Fruit fly (Drosophila melanogaster) Kc167 (cell line): ENCODE measurements around the gene ctp.

Experiments used
- Myc ChIP-seq: fragments of >200 bp; optimal IDR thresholded peaks from 2 replicates; lab custom pipeline; 2017; ENCODE audit warnings: missing external identifiers
- Sin3A ChIP-seq: fragments of >200 bp; optimal IDR thresholded peaks from 2 replicates; lab custom pipeline; 2018; ENCODE audit warnings: missing external identifiers
- h ChIP-seq: fragments of >200 bp; optimal IDR thresholded peaks from 3 replicates; lab custom pipeline; 2018; ENCODE audit warnings: missing external identifiers
- insv ChIP-seq: fragments of >200 bp; optimal IDR thresholded peaks from 3 replicates; lab custom pipeline; 2018; ENCODE audit warnings: missing external identifiers
- psq ChIP-seq: fragments of >200 bp; optimal IDR thresholded peaks from 2 replicates; lab custom pipeline; 2017; ENCODE audit warnings: missing external identifiers
- ttk ChIP-seq: sonication (Bioruptor generic); optimal IDR thresholded peaks from 2 replicates; lab custom pipeline; 2017; ENCODE audit warnings: missing external identifiers

Gene ctp

DNA sequence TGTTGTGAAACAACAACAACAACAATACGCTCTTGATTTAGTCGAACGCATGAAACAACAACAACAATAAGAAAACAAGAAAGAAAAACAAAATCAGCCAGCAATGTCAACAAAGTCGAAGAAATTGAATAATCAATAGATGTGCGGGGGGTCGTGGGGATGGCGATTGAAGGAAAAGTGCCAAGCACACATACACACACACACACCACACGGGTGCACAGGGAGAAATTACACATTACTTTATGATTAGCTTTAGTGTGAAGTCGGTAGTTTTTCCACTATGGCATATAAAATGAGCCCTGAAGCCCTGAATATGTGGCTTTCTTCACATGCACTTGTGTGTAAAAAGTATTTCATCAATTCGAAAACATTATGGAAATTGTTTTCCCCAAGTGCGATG is 5.4 kb downstream of the ctp start:
- TF ChIP-seq psq (lab: Kevin White, UChicago) = no peak
- TF ChIP-seq h (lab: Kevin White, UChicago) = no peak
- TF ChIP-seq Sin3A (lab: Kevin White, UChicago) = no peak
- no peak for TF ChIP-seq insv (lab: Kevin White, UChicago)
- TF ChIP-seq Myc = no peak
- TF ChIP-seq ttk (lab: Kevin White, UChicago) = no peak

DNA sequence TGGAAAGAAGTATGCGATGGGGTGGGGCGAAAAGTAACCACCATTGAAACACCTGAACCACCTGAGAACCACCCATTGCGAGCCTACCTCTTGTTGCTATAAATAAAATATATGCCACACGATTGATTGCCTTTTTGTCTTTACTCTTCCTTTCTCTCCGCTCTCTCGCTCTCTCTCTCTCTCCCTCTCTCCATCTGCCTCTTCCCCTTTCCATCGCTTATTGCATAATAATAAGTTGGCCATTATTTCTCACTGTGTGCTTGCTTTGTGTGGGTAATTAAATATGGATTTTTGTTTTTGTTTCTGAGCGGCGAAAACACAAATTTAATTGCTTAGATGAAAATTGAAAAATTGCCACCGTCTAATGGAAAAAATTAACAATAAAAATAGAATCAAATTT is 6.5 kb downstream of the ctp start:
- TF ChIP-seq h (lab: Kevin White, UChicago) (no peak), psq (lab: Kevin White, UChicago) (no peak), Sin3A (lab: Kevin White, UChicago) (no peak), Myc (no peak), ttk (lab: Kevin White, UChicago) (no peak), insv (lab: Kevin White, UChicago) (no peak)

DNA sequence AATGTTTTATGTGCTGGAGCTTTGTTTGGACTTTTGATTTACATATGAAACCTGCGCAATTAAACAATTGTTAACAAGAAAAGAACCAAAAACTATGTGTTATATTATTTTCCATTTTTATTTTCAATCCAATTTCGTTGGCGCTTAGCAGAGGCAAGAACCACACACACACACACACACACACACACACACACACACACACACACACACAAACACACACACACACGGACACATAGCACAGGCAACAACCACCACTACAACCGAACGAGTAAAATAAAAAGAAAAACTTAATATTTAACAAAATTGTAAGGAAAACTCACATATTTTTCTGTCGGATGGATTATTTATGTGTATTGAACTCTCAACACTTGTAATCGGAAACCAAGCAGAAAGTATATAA is 11.8 kb downstream of the ctp start:
- no peak for TF ChIP-seq insv (lab: Kevin White, UChicago)

DNA sequence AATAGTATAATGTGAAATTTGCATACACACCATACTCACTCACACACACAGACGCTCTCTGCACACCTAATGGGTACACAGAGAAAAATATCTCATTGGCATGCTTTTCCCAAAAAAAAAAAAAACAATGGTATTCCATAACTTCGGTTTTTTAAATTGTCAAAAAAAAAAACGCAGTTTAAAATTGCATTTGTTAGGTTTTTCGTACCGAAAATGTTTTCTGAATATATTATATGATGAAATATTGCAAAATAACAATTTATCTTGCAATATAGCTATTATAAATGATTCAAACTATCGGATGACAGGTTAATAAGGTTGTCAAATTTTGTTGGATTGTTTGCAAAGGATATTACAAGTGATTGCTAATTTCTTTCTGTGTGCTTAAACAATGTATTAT is 12.2 kb downstream of the ctp start:
- no peak for TF ChIP-seq Myc
- no peak for TF ChIP-seq psq (lab: Kevin White, UChicago)
- TF ChIP-seq insv (lab: Kevin White, UChicago) = no peak
- no peak for TF ChIP-seq h (lab: Kevin White, UChicago)
- no peak for TF ChIP-seq ttk (lab: Kevin White, UChicago)
- no peak for TF ChIP-seq Sin3A (lab: Kevin White, UChicago)

- TF ChIP-seq Myc = no peak
- TF ChIP-seq psq (lab: Kevin White, UChicago) = no peak
- TF ChIP-seq Sin3A (lab: Kevin White, UChicago) = no peak
- TF ChIP-seq ttk (lab: Kevin White, UChicago) = no peak
- TF ChIP-seq insv (lab: Kevin White, UChicago) = no peak
- TF ChIP-seq h (lab: Kevin White, UChicago) = no peak
Measured at dm6 chrX:4702118-4702517, 14.5 kb downstream of the ctp start, which contains the start of gene Pdha. Gene Pdha, plus strand, starts transcription at chrX:4702284.

- TF ChIP-seq Sin3A (lab: Kevin White, UChicago) = no peak
- no peak for TF ChIP-seq insv (lab: Kevin White, UChicago)
- no peak for TF ChIP-seq h (lab: Kevin White, UChicago)
- no peak for TF ChIP-seq ttk (lab: Kevin White, UChicago)
- no peak for TF ChIP-seq psq (lab: Kevin White, UChicago)
- TF ChIP-seq Myc = no peak
Measured at dm6 chrX:4702804-4703414, 15.3 kb downstream of the ctp start.

DNA sequence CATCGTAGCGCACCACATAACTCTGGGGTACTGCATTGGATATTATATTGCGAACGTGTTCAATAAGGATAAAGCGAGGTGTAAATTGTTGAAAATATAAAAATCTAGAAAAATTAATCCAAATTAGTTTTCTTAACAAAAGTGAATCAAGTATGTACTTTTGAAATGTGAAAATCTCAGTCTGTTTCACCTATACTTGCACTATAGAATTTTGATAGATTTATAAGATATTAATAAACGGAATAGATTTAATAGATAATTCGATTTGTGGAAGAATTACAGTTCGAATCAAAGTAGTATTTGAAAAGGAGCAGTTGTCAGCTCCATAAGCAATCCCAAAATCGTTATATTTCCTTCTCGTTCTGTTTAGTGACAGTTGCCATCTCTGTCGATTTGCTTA is 17.4 kb downstream of the ctp start, which contains the start of gene CG7024:
TSS of gene CG7024 (plus strand) at position 301 of the 400 bp plus-strand sequence.
- TF ChIP-seq Sin3A (lab: Kevin White, UChicago) (no peak), h (lab: Kevin White, UChicago) (no peak), Myc (no peak), ttk (lab: Kevin White, UChicago) (no peak), psq (lab: Kevin White, UChicago) (no peak), insv (lab: Kevin White, UChicago) (no peak)

DNA sequence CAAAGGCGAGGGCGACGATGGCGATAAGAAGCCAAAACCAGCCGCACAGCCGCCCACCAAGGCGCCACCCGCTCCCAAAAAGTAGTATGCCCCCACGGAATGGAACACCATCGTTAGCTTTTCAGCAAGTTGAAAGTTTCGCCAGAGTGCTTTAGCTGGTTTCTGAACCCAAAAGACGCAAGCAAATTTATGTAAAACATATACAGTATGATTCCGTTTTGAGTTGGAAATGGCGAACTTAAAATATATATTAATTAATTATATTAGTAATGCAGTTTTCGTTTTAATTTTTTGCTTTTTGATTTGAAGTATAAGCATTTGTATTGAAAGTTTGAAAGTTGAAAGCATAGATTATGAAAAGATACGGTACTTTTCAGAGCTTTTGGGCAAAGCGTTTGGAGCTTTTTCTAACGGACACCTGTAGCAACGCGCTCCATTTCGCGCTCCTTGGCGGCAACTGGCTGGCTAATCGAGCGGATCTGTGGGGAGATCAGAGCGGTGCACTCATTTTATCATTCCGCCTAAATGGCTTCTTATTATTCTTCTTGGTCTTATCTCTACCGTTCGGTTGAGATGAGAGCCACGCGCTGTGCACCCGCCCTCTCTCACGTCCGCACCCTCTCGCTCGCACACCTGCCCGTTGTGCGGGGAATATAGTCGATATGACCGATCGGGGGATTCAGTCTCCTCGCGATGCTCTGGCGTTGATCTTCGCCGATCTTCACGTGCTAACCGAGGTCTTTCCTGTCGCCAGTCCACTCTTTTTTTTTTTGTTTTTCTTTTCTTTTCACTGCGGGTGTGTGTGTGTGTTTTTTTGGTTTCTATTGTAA is 19.9 kb downstream of the ctp start, which contains the start of gene Proc-R:
TSS of gene Proc-R (plus strand) at position 680 of the 830 bp plus-strand sequence.
- TF ChIP-seq psq (lab: Kevin White, UChicago) = no peak
- TF ChIP-seq insv (lab: Kevin White, UChicago) = no peak
- TF ChIP-seq Sin3A (lab: Kevin White, UChicago) = no peak
- TF ChIP-seq h (lab: Kevin White, UChicago) = no peak
- no peak for TF ChIP-seq ttk (lab: Kevin White, UChicago)
- TF ChIP-seq Myc = no peak
